Worm (Caenorhabditis elegans) whole organism, L1 larva: ENCODE data around the gene T04C9.3.

Source experiments
- C04F5.9 ChIP-seq: sonication (generic microtip); optimal IDR thresholded peaks from 2 replicates; lab custom pipeline; 2016; ENCODE audit warnings: missing genetic modification characterization, missing compliant biosample characterization
- Y116A8C.19 ChIP-seq: sonication (generic microtip); optimal IDR thresholded peaks from 2 replicates; lab custom pipeline; 2016; ENCODE audit warnings: missing compliant biosample characterization, missing genetic modification characterization, borderline replicate concordance
- aha-1 ChIP-seq: fragments of 150-350 bp; optimal IDR thresholded peaks from 2 replicates; lab custom pipeline; 2014; ENCODE audit warnings: missing biosample characterization, missing genetic modification characterization
- ceh-82 ChIP-seq, 3 experiments: fragments of 150-350 bp in 1 of 3; sonication (generic microtip) in 2 of 3; optimal IDR thresholded peaks; 2 replicates each; lab custom pipeline; 2014 to 2017; ENCODE audit warnings: missing biosample characterization in 3 of 3, missing genetic modification characterization in 3 of 3
- ceh-90 ChIP-seq: sonication (generic microtip); optimal IDR thresholded peaks from 2 replicates; lab custom pipeline; 2016; ENCODE audit warnings: missing genetic modification characterization, missing compliant biosample characterization
- ces-1 ChIP-seq: fragments of 150-350 bp; optimal IDR thresholded peaks from 2 replicates; lab custom pipeline; 2014; ENCODE audit warnings: missing biosample characterization, missing genetic modification reagents, missing genetic modification characterization
- dsc-1 ChIP-seq: sonication (generic microtip); optimal IDR thresholded peaks from 2 replicates; lab custom pipeline; 2016; ENCODE audit warnings: mild to moderate bottlenecking, missing genetic modification characterization, missing compliant biosample characterization
- efl-1 ChIP-seq, 4 experiments: fragments of 150-350 bp; optimal IDR thresholded peaks in 3 of 4; peaks in 1 of 4; 1 replicate in 1 of 4; 2 replicates in 3 of 4; lab custom pipeline; 2014; ENCODE audit warnings: missing biosample characterization in 2 of 4, missing genetic modification characterization in 2 of 4, missing genetic modification reagents in 2 of 4
- efl-3 ChIP-seq: fragments of 200-800 bp; sonication (Bioruptor generic); optimal IDR thresholded peaks from 2 replicates; lab custom pipeline; 2018; ENCODE audit warnings: mild to moderate bottlenecking, missing genetic modification characterization, missing compliant biosample characterization
- elt-2 ChIP-seq: sonication (generic microtip); optimal IDR thresholded peaks from 2 replicates; lab custom pipeline; 2016; ENCODE audit warnings: missing genetic modification characterization, mild to moderate bottlenecking, inconsistent platforms, missing compliant biosample characterization, missing genetic modification reagents
- ets-5 ChIP-seq: fragments of 200-800 bp; sonication (Bioruptor generic); IDR thresholded peaks from 2 replicates; pipeline ENCODE4 v1.3.6; 2022; ENCODE audit warnings: missing genetic modification characterization, missing compliant biosample characterization
- fkh-10 ChIP-seq: sonication (generic microtip); optimal IDR thresholded peaks from 2 replicates; lab custom pipeline; 2017; ENCODE audit warnings: missing biosample characterization, missing genetic modification reagents, missing genetic modification characterization
- fkh-4 ChIP-seq: sonication (generic microtip); optimal IDR thresholded peaks from 2 replicates; lab custom pipeline; 2016; ENCODE audit warnings: missing compliant biosample characterization, missing genetic modification characterization, borderline replicate concordance
- hlh-17 ChIP-seq: fragments of 200-800 bp; sonication (Bioruptor generic); optimal IDR thresholded peaks from 2 replicates; lab custom pipeline; 2018; ENCODE audit warnings: missing genetic modification characterization, mild to moderate bottlenecking, missing compliant biosample characterization, moderate library complexity, borderline replicate concordance
- jun-1 ChIP-seq: fragments of 150-350 bp; optimal IDR thresholded peaks from 2 replicates; lab custom pipeline; 2014; ENCODE audit warnings: missing biosample characterization, missing genetic modification reagents, missing genetic modification characterization
- lin-15B ChIP-seq: fragments of 150-350 bp; sonication (generic microtip); optimal IDR thresholded peaks from 3 replicates; lab custom pipeline; 2014; ENCODE audit warnings: missing biosample characterization, missing genetic modification characterization
- lin-35 ChIP-seq, 2 experiments: fragments of 150-350 bp; optimal IDR thresholded peaks; 2 replicates each; lab custom pipeline; 2014; ENCODE audit warnings: missing biosample characterization in 2 of 2, missing genetic modification characterization in 2 of 2, missing genetic modification reagents in 2 of 2
- lin-39 ChIP-seq: fragments of 150-350 bp; optimal IDR thresholded peaks from 2 replicates; lab custom pipeline; 2014; ENCODE audit warnings: missing biosample characterization, missing genetic modification reagents, missing genetic modification characterization
- lir-3 ChIP-seq: sonication (generic microtip); optimal IDR thresholded peaks from 2 replicates; lab custom pipeline; 2016; ENCODE audit warnings: mild to moderate bottlenecking, missing genetic modification characterization, moderate library complexity, missing compliant biosample characterization; ENCODE audit not compliant: poor library complexity
- lsy-2 ChIP-seq, 2 experiments: fragments of 150-350 bp; optimal IDR thresholded peaks; 2 replicates each; lab custom pipeline; 2014; ENCODE audit warnings: missing biosample characterization in 2 of 2, missing genetic modification characterization in 2 of 2
- mab-9 ChIP-seq: fragments of 200-800 bp; sonication (Bioruptor generic); IDR thresholded peaks from 2 replicates; pipeline ENCODE4 v1.3.6; 2022; ENCODE audit warnings: missing genetic modification reagents, missing genetic modification characterization, missing compliant biosample characterization
- mef-2 ChIP-seq: fragments of 150-350 bp; optimal IDR thresholded peaks from 2 replicates; lab custom pipeline; 2014; ENCODE audit warnings: missing biosample characterization, missing genetic modification characterization
- nhr-12 ChIP-seq: sonication (generic microtip); optimal IDR thresholded peaks from 2 replicates; lab custom pipeline; 2017; ENCODE audit warnings: missing biosample characterization, missing genetic modification characterization
- nhr-237 ChIP-seq: fragments of 150-350 bp; optimal IDR thresholded peaks from 2 replicates; lab custom pipeline; 2014; ENCODE audit warnings: missing biosample characterization, missing genetic modification characterization
- nhr-28 ChIP-seq: fragments of 150-350 bp; optimal IDR thresholded peaks from 2 replicates; lab custom pipeline; 2014; ENCODE audit warnings: missing biosample characterization, missing genetic modification characterization
- nhr-71 ChIP-seq: sonication (generic microtip); optimal IDR thresholded peaks from 2 replicates; lab custom pipeline; 2016; ENCODE audit warnings: mild to moderate bottlenecking, missing genetic modification characterization, moderate library complexity, missing compliant biosample characterization
- nhr-77 ChIP-seq: fragments of 150-350 bp; optimal IDR thresholded peaks from 2 replicates; lab custom pipeline; 2014; ENCODE audit warnings: missing biosample characterization, missing genetic modification characterization
- nhr-84 ChIP-seq: sonication (generic microtip); optimal IDR thresholded peaks from 2 replicates; lab custom pipeline; 2017; ENCODE audit warnings: missing biosample characterization, missing genetic modification characterization
- nhr-85 ChIP-seq: sonication (generic microtip); peaks from one replicate; lab custom pipeline; 2016; ENCODE audit warnings: missing genetic modification characterization, inconsistent platforms, missing compliant biosample characterization
- nhr-90 ChIP-seq: sonication (generic microtip); optimal IDR thresholded peaks from 2 replicates; lab custom pipeline; 2016; ENCODE audit warnings: mild to moderate bottlenecking, missing genetic modification characterization, missing compliant biosample characterization; ENCODE audit not compliant: poor library complexity
- pqm-1 ChIP-seq: sonication (generic microtip); optimal IDR thresholded peaks from 3 replicates; lab custom pipeline; 2017; ENCODE audit warnings: missing biosample characterization, missing genetic modification characterization
- rnt-1 ChIP-seq: sonication (generic microtip); optimal IDR thresholded peaks from 2 replicates; lab custom pipeline; 2016; ENCODE audit warnings: mild to moderate bottlenecking, missing genetic modification characterization, moderate library complexity, missing compliant biosample characterization
- snu-23 ChIP-seq: sonication (generic microtip); optimal IDR thresholded peaks from 2 replicates; lab custom pipeline; 2016; ENCODE audit warnings: missing genetic modification characterization, missing compliant biosample characterization
- sox-4 ChIP-seq: sonication (generic microtip); optimal IDR thresholded peaks from 2 replicates; lab custom pipeline; 2016; ENCODE audit warnings: missing genetic modification characterization, missing compliant biosample characterization
- sup-37 ChIP-seq: fragments of 200-800 bp; sonication (Bioruptor generic); optimal IDR thresholded peaks from 2 replicates; lab custom pipeline; 2018; ENCODE audit warnings: mild to moderate bottlenecking, missing genetic modification characterization, missing compliant biosample characterization
- swsn-7 ChIP-seq: sonication (generic microtip); optimal IDR thresholded peaks from 2 replicates; lab custom pipeline; 2016; ENCODE audit warnings: missing genetic modification characterization, missing compliant biosample characterization
- tlp-1 ChIP-seq: fragments of 150-350 bp; optimal IDR thresholded peaks from 2 replicates; lab custom pipeline; 2014; ENCODE audit warnings: missing biosample characterization, missing genetic modification characterization
- unc-130 ChIP-seq: fragments of 150-350 bp; optimal IDR thresholded peaks from 2 replicates; lab custom pipeline; 2017; ENCODE audit warnings: missing biosample characterization, missing genetic modification characterization, inconsistent platforms
- unc-30 ChIP-seq: sonication (generic microtip); optimal IDR thresholded peaks from 2 replicates; lab custom pipeline; 2017; ENCODE audit warnings: missing biosample characterization, missing genetic modification characterization
- unc-86 ChIP-seq: sonication (generic microtip); optimal IDR thresholded peaks from 2 replicates; lab custom pipeline; 2016; ENCODE audit warnings: missing genetic modification characterization, missing compliant biosample characterization
- vab-15 ChIP-seq: sonication (generic microtip); optimal IDR thresholded peaks from 2 replicates; lab custom pipeline; 2017; ENCODE audit warnings: missing genotype, mild to moderate bottlenecking, missing genetic modification characterization, missing compliant biosample characterization
- xbp-1 ChIP-seq: sonication (generic microtip); optimal IDR thresholded peaks from 2 replicates; lab custom pipeline; 2016; ENCODE audit warnings: missing genetic modification characterization, missing compliant biosample characterization
- zag-1 ChIP-seq: fragments of 150-350 bp; optimal IDR thresholded peaks from 2 replicates; lab custom pipeline; 2014; ENCODE audit warnings: missing biosample characterization, missing genetic modification characterization
- zip-4 ChIP-seq: fragments of 200-800 bp; sonication (Bioruptor generic); optimal IDR thresholded peaks from 2 replicates; lab custom pipeline; 2018; ENCODE audit warnings: mild to moderate bottlenecking, missing genetic modification characterization, moderate library complexity, missing compliant biosample characterization
- ztf-4 ChIP-seq: fragments of 150-350 bp; optimal IDR thresholded peaks from 2 replicates; lab custom pipeline; 2014; ENCODE audit warnings: missing biosample characterization, missing genetic modification characterization

T04C9.3 gene

DNA sequence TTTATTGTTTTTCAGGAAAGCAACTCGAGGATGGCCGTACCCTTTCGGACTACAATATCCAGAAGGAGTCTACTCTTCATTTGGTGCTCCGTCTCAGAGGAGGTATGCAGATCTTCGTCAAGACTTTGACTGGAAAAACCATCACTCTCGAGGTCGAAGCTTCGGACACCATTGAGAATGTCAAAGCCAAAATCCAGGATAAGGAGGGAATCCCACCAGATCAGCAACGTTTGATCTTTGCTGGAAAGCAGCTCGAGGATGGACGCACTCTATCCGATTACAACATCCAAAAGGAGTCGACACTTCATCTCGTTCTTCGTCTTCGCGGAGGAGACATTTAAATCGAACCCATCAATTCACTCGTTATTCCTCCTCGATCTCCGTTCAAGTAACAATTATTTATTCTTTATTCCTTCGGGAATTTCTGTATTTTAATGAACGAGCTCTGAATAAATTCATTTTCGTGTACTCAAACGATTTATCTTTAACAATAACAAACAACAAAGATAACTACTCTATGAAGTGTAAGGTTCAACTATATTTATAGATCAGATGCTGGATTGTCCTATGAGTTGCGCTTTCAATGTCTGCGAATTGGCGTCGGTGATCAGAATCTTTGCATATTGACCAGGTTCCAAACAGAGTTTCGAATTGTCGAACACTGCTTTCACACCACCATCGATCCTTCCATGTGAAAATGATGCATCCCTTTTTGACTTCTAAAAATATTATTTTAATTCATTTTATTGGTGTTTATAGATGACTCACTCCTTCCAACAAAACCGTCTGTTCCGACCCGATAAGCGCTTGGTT is 41.9 kb upstream of the T04C9.3 start (continued):
- TF ChIP-seq nhr-90 (tag; lab: Kevin White, UChicago): peak; percentile 68
- no peak for TF ChIP-seq fkh-4
- TF ChIP-seq sup-37 (GFP tag; lab: Kevin White, UChicago): no peak
- TF ChIP-seq nhr-84: no peak
- no peak for TF ChIP-seq C04F5.9
- peak; percentile 57 for TF ChIP-seq lir-3
- TF ChIP-seq zag-1 (tag; lab: Kevin White, UChicago): no peak
- no peak for TF ChIP-seq sox-4
- TF ChIP-seq ces-1 (GFP tag; lab: Kevin White, UChicago): no peak
- TF ChIP-seq mef-2 (tag; lab: Kevin White, UChicago): no peak
- no peak for TF ChIP-seq jun-1
- TF ChIP-seq vab-15 (tag; lab: Kevin White, UChicago): no peak
- no peak for TF ChIP-seq fkh-10 (GFP tag; lab: Kevin White, UChicago)
- TF ChIP-seq swsn-7 (tag; lab: Kevin White, UChicago): no peak
- TF ChIP-seq ceh-90: no peak
- no peak for TF ChIP-seq unc-30 (tag; lab: Kevin White, UChicago)
- TF ChIP-seq dsc-1 (tag; lab: Kevin White, UChicago): peak; percentile 3
- TF ChIP-seq nhr-12 (tag; lab: Kevin White, UChicago): no peak
- TF ChIP-seq mab-9 (GFP tag; lab: Robert Waterston, UW): no peak
- no peak for TF ChIP-seq hlh-17 (GFP tag; lab: Kevin White, UChicago)
- TF ChIP-seq nhr-237 (tag; lab: Kevin White, UChicago): no peak
- peak; percentile 22 for TF ChIP-seq ztf-4 (tag; lab: Kevin White, UChicago)
- TF ChIP-seq xbp-1: peak; percentile 18
- no peak for TF ChIP-seq pqm-1
- no peak for TF ChIP-seq unc-130 (tag; lab: Kevin White, UChicago)
- TF ChIP-seq zip-4 (GFP tag; lab: Kevin White, UChicago): no peak
- TF ChIP-seq snu-23 (GFP tag; lab: Kevin White, UChicago): peak; percentile 27
- TF ChIP-seq lsy-2 (tag; optimal IDR thresholded peaks at IDR 0.05; lab: Kevin White, UChicago): peak in 1 of 2 experiments; percentile 18
- peak in 1 of 2 experiments; percentile 24 for TF ChIP-seq efl-1 (optimal IDR thresholded peaks at IDR 0.05; lab: Kevin White, UChicago)
- TF ChIP-seq efl-1 (GFP tag; optimal IDR thresholded peaks at IDR 0.05 in 1 of 2; lab: Kevin White, UChicago): peak in 1 of 2 experiments; percentile 92
- no peak for TF ChIP-seq Y116A8C.19
- TF ChIP-seq nhr-77: no peak
- no peak for TF ChIP-seq efl-3 (GFP tag; lab: Kevin White, UChicago)
- no peak for TF ChIP-seq unc-86 (tag; lab: Kevin White, UChicago)
- TF ChIP-seq lin-35 (GFP tag; optimal IDR thresholded peaks at IDR 0.05; lab: Kevin White, UChicago): peak in 1 of 2 experiments; percentile 45
- peak; percentile 48 for TF ChIP-seq nhr-85
- TF ChIP-seq ceh-82 (tag; optimal IDR thresholded peaks at IDR 0.05; lab: Kevin White, UChicago): no peak
- no peak for TF ChIP-seq lin-39 (tag; lab: Kevin White, UChicago)
- no peak for TF ChIP-seq rnt-1 (tag; lab: Kevin White, UChicago)
- TF ChIP-seq aha-1 (tag; lab: Kevin White, UChicago): no peak
- TF ChIP-seq tlp-1 (tag; lab: Kevin White, UChicago): no peak
- TF ChIP-seq nhr-28 (tag; lab: Kevin White, UChicago): no peak
- TF ChIP-seq elt-2 (tag; lab: Kevin White, UChicago): peak; percentile 39
- TF ChIP-seq ets-5: no peak
- TF ChIP-seq nhr-71 (tag; lab: Kevin White, UChicago): peak; percentile 54
- no peak for TF ChIP-seq lin-15B (tag; lab: Kevin White, UChicago)
